Worm (Caenorhabditis elegans) whole organism, L2 larva: ENCODE data around the gene H20J04.7.

Experiments used
- C34F6.9 ChIP-seq: fragments of 150-350 bp; optimal IDR thresholded peaks from 2 replicates; lab custom pipeline; 2014; ENCODE audit warnings: missing biosample characterization, missing genetic modification characterization
- R02D3.7 ChIP-seq: fragments of 150-350 bp; optimal IDR thresholded peaks from 2 replicates; lab custom pipeline; 2014; ENCODE audit warnings: missing biosample characterization, missing genetic modification characterization
- Y55F3AM.14 ChIP-seq: fragments of 200-800 bp; sonication (Bioruptor generic); optimal IDR thresholded peaks from 2 replicates; lab custom pipeline; 2018; ENCODE audit warnings: mild to moderate bottlenecking, missing genetic modification characterization, missing compliant biosample characterization
- ZK546.5 ChIP-seq: sonication (generic microtip); optimal IDR thresholded peaks from 2 replicates; lab custom pipeline; 2017; ENCODE audit warnings: missing biosample characterization, missing genetic modification characterization
- alr-1 ChIP-seq: fragments of 150-350 bp; optimal IDR thresholded peaks from 2 replicates; lab custom pipeline; 2014; ENCODE audit warnings: missing biosample characterization, missing genetic modification characterization
- aly-2 ChIP-seq: fragments of 150-350 bp; optimal IDR thresholded peaks from 2 replicates; lab custom pipeline; 2014; ENCODE audit warnings: missing biosample characterization, missing genetic modification characterization
- ama-1 ChIP-seq: fragments of 150-350 bp; optimal IDR thresholded peaks from 2 replicates; lab custom pipeline; 2018; ENCODE audit warnings: inconsistent platforms
- ceh-82 ChIP-seq: fragments of 150-350 bp; optimal IDR thresholded peaks from 2 replicates; lab custom pipeline; 2014; ENCODE audit warnings: missing biosample characterization, missing genetic modification characterization
- crh-2 ChIP-seq: sonication (generic microtip); optimal IDR thresholded peaks from 2 replicates; lab custom pipeline; 2017; ENCODE audit warnings: missing biosample characterization, missing genetic modification characterization
- dmd-4 ChIP-seq: sonication (generic microtip); optimal IDR thresholded peaks from 2 replicates; lab custom pipeline; 2017; ENCODE audit warnings: missing biosample characterization, missing genetic modification characterization
- elt-1 ChIP-seq: fragments of 150-350 bp; optimal IDR thresholded peaks from 2 replicates; lab custom pipeline; 2014; ENCODE audit warnings: missing biosample characterization, missing genetic modification characterization
- elt-3 ChIP-seq: sonication (generic microtip); optimal IDR thresholded peaks from 2 replicates; lab custom pipeline; 2017; ENCODE audit warnings: missing biosample characterization, missing genetic modification characterization
- fos-1 ChIP-seq: fragments of 150-350 bp; optimal IDR thresholded peaks from 2 replicates; lab custom pipeline; 2014; ENCODE audit warnings: missing biosample characterization, missing genetic modification characterization
- gmeb-1 ChIP-seq: fragments of 150-350 bp; optimal IDR thresholded peaks from 2 replicates; lab custom pipeline; 2014; ENCODE audit warnings: missing biosample characterization, missing genetic modification characterization
- lin-11 ChIP-seq: fragments of 150-350 bp; sonication (generic microtip); optimal IDR thresholded peaks from 2 replicates; lab custom pipeline; 2014; ENCODE audit warnings: missing biosample characterization, missing genetic modification characterization, inconsistent platforms, mixed read lengths
- lin-13 ChIP-seq: fragments of 150-350 bp; optimal IDR thresholded peaks from 2 replicates; lab custom pipeline; 2014; ENCODE audit warnings: missing biosample characterization, missing genetic modification reagents, missing genetic modification characterization
- lin-39 ChIP-seq: fragments of 150-350 bp; optimal IDR thresholded peaks from 2 replicates; lab custom pipeline; 2014; ENCODE audit warnings: missing biosample characterization, missing genetic modification reagents, missing genetic modification characterization
- lsy-2 ChIP-seq, 2 experiments: fragments of 150-350 bp in 1 of 2; sonication (generic microtip) in 1 of 2; optimal IDR thresholded peaks; 2 replicates each; lab custom pipeline; 2014 to 2017; ENCODE audit warnings: missing biosample characterization in 2 of 2, missing genetic modification characterization in 2 of 2
- mbf-1 ChIP-seq: sonication (generic microtip); optimal IDR thresholded peaks from 2 replicates; lab custom pipeline; 2017; ENCODE audit warnings: missing biosample characterization, missing genetic modification characterization
- nhr-10 ChIP-seq: sonication (generic microtip); optimal IDR thresholded peaks from 2 replicates; lab custom pipeline; 2017; ENCODE audit warnings: missing biosample characterization, missing genetic modification characterization
- nhr-11 ChIP-seq: fragments of 150-350 bp; optimal IDR thresholded peaks from 2 replicates; lab custom pipeline; 2014; ENCODE audit warnings: missing biosample characterization, missing genetic modification characterization
- nhr-129 ChIP-seq: fragments of 150-350 bp; optimal IDR thresholded peaks from 2 replicates; lab custom pipeline; 2014; ENCODE audit warnings: missing biosample characterization, missing genetic modification characterization
- nhr-21 ChIP-seq: fragments of 150-350 bp; optimal IDR thresholded peaks from 2 replicates; lab custom pipeline; 2014; ENCODE audit warnings: missing biosample characterization, missing genetic modification characterization
- nhr-23 ChIP-seq: fragments of 150-350 bp; optimal IDR thresholded peaks from 2 replicates; lab custom pipeline; 2014; ENCODE audit warnings: missing biosample characterization, missing genetic modification reagents, missing genetic modification characterization
- nhr-237 ChIP-seq: fragments of 150-350 bp; optimal IDR thresholded peaks from 2 replicates; lab custom pipeline; 2014; ENCODE audit warnings: missing biosample characterization, missing genetic modification characterization
- peb-1 ChIP-seq: fragments of 150-350 bp; optimal IDR thresholded peaks from 2 replicates; lab custom pipeline; 2014; ENCODE audit warnings: missing biosample characterization, missing genetic modification characterization
- sem-4 ChIP-seq: fragments of 150-350 bp; optimal IDR thresholded peaks from 2 replicates; lab custom pipeline; 2014; ENCODE audit warnings: missing biosample characterization, missing genetic modification reagents, missing genetic modification characterization
- skn-1 ChIP-seq: sonication (generic microtip); optimal IDR thresholded peaks from 2 replicates; lab custom pipeline; 2017; ENCODE audit warnings: missing biosample characterization, missing genetic modification characterization
- sma-3 ChIP-seq: sonication (generic microtip); optimal IDR thresholded peaks from 2 replicates; lab custom pipeline; 2016; ENCODE audit warnings: missing genetic modification reagents, missing genetic modification characterization, missing compliant biosample characterization
- sma-9 ChIP-seq, 2 experiments: fragments of 150-350 bp in 1 of 2; sonication (generic microtip) in 1 of 2; optimal IDR thresholded peaks; 2 replicates each; lab custom pipeline; 2014 to 2016; ENCODE audit warnings: missing genetic modification characterization in 2 of 2, mild to moderate bottlenecking in 1 of 2, missing biosample characterization in 1 of 2, missing compliant biosample characterization in 1 of 2, missing genetic modification reagents in 1 of 2, moderate library complexity in 1 of 2
- snpc-4 ChIP-seq: fragments of 150-350 bp; optimal IDR thresholded peaks from 2 replicates; lab custom pipeline; 2014; ENCODE audit warnings: missing biosample characterization, missing genetic modification characterization
- unc-39 ChIP-seq: fragments of 150-350 bp; optimal IDR thresholded peaks from 2 replicates; lab custom pipeline; 2014; ENCODE audit warnings: missing biosample characterization, missing genetic modification characterization
- unc-55 ChIP-seq: fragments of 150-350 bp; sonication (generic microtip); optimal IDR thresholded peaks from 3 replicates; lab custom pipeline; 2014; ENCODE audit warnings: missing biosample characterization, missing genetic modification reagents, missing genetic modification characterization
- unc-62 ChIP-seq: fragments of 150-350 bp; optimal IDR thresholded peaks from 2 replicates; lab custom pipeline; 2014; ENCODE audit warnings: missing biosample characterization, missing genetic modification reagents, missing genetic modification characterization
- ztf-1 ChIP-seq: fragments of 200-800 bp; sonication (Bioruptor generic); conservative IDR thresholded peaks from 2 replicates; pipeline ENCODE4 v1.3.6; 2022; ENCODE audit warnings: missing genetic modification characterization, missing compliant biosample characterization
- ztf-4 ChIP-seq: fragments of 150-350 bp; optimal IDR thresholded peaks from 2 replicates; lab custom pipeline; 2014; ENCODE audit warnings: missing biosample characterization, missing genetic modification characterization

H20J04.7 gene

DNA sequence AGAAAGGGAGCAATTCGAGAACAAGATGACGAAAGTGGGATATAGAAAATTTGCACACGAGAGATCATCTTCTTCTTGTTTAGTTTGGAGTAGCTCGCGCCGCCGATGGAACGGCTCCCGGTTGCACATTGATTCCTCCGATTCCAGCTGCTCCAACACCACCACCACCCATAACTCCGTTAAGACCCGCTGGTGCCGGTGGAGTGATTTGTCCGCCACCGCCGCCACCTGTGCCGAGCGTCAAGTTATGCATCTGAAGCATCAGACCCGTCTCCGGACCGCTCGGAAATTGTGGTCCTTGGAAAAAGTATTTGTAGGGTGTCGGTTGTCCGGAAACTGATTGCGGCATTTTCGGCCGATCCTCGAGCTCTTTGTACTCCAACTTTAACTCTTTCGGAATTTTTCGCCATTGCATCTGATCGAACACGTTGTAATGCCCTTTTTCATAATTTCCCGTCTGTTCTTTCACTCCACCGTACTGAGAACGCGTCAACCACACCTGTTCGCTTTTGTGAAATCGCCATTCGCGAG lies 17.8 kb upstream of the H20J04.7 start:
- TF ChIP-seq fos-1 (tag; lab: Kevin White, UChicago): no peak
- no peak for TF ChIP-seq lin-39 (tag; lab: Kevin White, UChicago)
- TF ChIP-seq nhr-10 (tag; lab: Kevin White, UChicago): no peak
- TF ChIP-seq skn-1 (tag; lab: Kevin White, UChicago): no peak
- no peak for TF ChIP-seq aly-2
- TF ChIP-seq nhr-21 (tag; lab: Kevin White, UChicago): no peak
- no peak for TF ChIP-seq ztf-4 (tag; lab: Kevin White, UChicago)
- no peak for TF ChIP-seq unc-62 (GFP tag; lab: Kevin White, UChicago)
- TF ChIP-seq ztf-1 (GFP tag; lab: Robert Waterston, UW): no peak
- no peak for TF ChIP-seq snpc-4
- no peak for TF ChIP-seq ceh-82 (tag; lab: Kevin White, UChicago)
- no peak for TF ChIP-seq peb-1 (tag; lab: Kevin White, UChicago)
- TF ChIP-seq lsy-2 (tag; optimal IDR thresholded peaks at IDR 0.05; lab: Kevin White, UChicago): no peak
- TF ChIP-seq lin-11 (tag; lab: Kevin White, UChicago): no peak
- TF ChIP-seq gmeb-1 (tag; lab: Kevin White, UChicago): no peak
- TF ChIP-seq unc-39 (tag; lab: Kevin White, UChicago): no peak
- no peak for TF ChIP-seq nhr-11 (tag; lab: Kevin White, UChicago)
- no peak for TF ChIP-seq ama-1 (lab: Kevin White, UChicago)
- TF ChIP-seq mbf-1 (tag; lab: Kevin White, UChicago): no peak
- TF ChIP-seq elt-1: no peak
- TF ChIP-seq, all 48 proteins: peak for 0

DNA sequence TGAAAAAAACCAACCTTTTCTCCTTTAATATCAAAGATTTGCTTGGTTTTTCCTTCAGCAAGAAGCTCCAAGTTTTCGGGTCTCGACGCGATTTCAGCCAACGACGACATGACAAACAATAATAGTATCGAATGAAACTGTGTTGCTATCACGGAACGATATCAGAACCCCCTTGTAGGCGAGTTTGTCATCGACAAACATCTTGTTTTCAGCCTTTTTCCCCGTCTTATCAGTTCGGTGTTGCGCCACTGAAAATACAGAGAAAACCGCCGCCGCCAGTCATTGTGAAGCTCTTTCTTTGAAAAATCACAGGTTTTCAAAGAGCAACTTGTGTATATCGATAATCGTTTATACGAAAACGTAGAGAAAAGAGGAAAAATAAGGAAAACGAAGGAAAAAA lies 17.3 kb upstream of the H20J04.7 start, which contains the start of gene paic-1:
Gene paic-1, minus strand, starts transcription at position 120 of the 400 bp plus-strand sequence.
- peak; percentile 57 for TF ChIP-seq fos-1 (tag; lab: Kevin White, UChicago)
- TF ChIP-seq crh-2 (tag; lab: Kevin White, UChicago): peak; percentile 3
- TF ChIP-seq gmeb-1 (tag; lab: Kevin White, UChicago): no peak
- TF ChIP-seq nhr-129 (tag; lab: Kevin White, UChicago): no peak
- TF ChIP-seq R02D3.7: no peak
- TF ChIP-seq nhr-237: no peak
- no peak for TF ChIP-seq Y55F3AM.14

DNA sequence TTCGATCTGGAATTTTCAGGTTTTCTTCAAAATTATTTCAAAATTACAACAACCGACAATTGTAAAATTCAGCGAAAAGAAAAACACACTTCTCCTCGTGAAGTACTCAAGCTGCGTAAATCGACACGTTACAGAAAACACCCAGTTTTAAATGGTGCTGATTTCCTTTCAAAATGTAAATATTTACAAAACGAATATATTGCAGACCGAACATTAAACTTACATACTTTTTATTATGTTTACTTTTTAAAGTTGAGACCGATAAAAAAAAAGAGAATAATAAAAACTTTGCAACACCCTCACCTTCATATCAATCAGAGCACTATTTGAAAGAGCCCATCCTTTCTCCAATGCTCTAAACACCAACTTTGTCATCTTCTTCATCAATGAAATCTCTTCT lies 15.7 kb upstream of the H20J04.7 start:
- no peak for TF ChIP-seq nhr-23
- TF ChIP-seq nhr-10 (tag; lab: Kevin White, UChicago): no peak
- no peak for TF ChIP-seq nhr-237
- TF ChIP-seq C34F6.9 (tag; lab: Kevin White, UChicago): no peak
- no peak for TF ChIP-seq dmd-4 (tag; lab: Kevin White, UChicago)
- no peak for TF ChIP-seq sma-9 (GFP tag; optimal IDR thresholded peaks at IDR 0.05; lab: Kevin White, UChicago)
- TF ChIP-seq sma-9 (tag; optimal IDR thresholded peaks at IDR 0.05; lab: Kevin White, UChicago): no peak
- TF ChIP-seq alr-1 (tag; lab: Kevin White, UChicago): no peak
- no peak for TF ChIP-seq snpc-4
- no peak for TF ChIP-seq elt-3 (tag; lab: Kevin White, UChicago)
- TF ChIP-seq elt-1: no peak
- no peak for TF ChIP-seq sem-4 (tag; lab: Kevin White, UChicago)
- no peak for TF ChIP-seq sma-3 (GFP tag; lab: Kevin White, UChicago)
- no peak for TF ChIP-seq unc-55

ce11 chrII:4369715-4370114 lies 14.6 kb upstream of the H20J04.7 start:
- TF ChIP-seq nhr-237 (no peak), fos-1 (tag; lab: Kevin White, UChicago) (no peak), aly-2 (no peak), ZK546.5 (tag; lab: Kevin White, UChicago) (no peak), lin-13 (no peak), sma-9 (GFP tag; optimal IDR thresholded peaks at IDR 0.05; lab: Kevin White, UChicago) (no peak), sma-9 (tag; optimal IDR thresholded peaks at IDR 0.05; lab: Kevin White, UChicago) (no peak), mbf-1 (tag; lab: Kevin White, UChicago) (no peak), ama-1 (lab: Kevin White, UChicago) (no peak), gmeb-1 (tag; lab: Kevin White, UChicago) (no peak), unc-62 (GFP tag; lab: Kevin White, UChicago) (no peak), nhr-10 (tag; lab: Kevin White, UChicago) (no peak), ceh-82 (tag; lab: Kevin White, UChicago) (no peak)
